Fruit fly (Drosophila melanogaster): ENCODE data around the gene alpha-Man-IIa.
A peak's percentile ranks its signal among the peaks of the same experiment; 100 is the strongest.

Gene alpha-Man-IIa

dm6 chr3R:9459385-9460285 is 47.3 kb downstream of the alpha-Man-IIa start:
- no peak for TF ChIP-seq cnc (optimal IDR thresholded peaks at IDR 0.05)
- TF ChIP-seq Crg-1 (GFP tag; optimal IDR thresholded peaks at IDR 0.05): peak; percentile 31
- TF ChIP-seq toe (GFP tag; optimal IDR thresholded peaks at IDR 0.05): peak; percentile 76
- TF ChIP-seq Hr96 (GFP tag; optimal IDR thresholded peaks at IDR 0.05): peak; percentile 71
- TF ChIP-seq bab1 (GFP tag; optimal IDR thresholded peaks at IDR 0.05): no peak
- no peak for TF ChIP-seq CG5204 (GFP tag; optimal IDR thresholded peaks at IDR 0.05)
- no peak for TF ChIP-seq ovo (GFP tag; optimal IDR thresholded peaks at IDR 0.05)
- peak; percentile 76 for TF ChIP-seq CG7101 (tag; optimal IDR thresholded peaks at IDR 0.05)
- TF ChIP-seq CG1620 (GFP tag; optimal IDR thresholded peaks at IDR 0.05): no peak
- TF ChIP-seq Mnt (GFP tag; optimal IDR thresholded peaks at IDR 0.05): peak; percentile 20
- peak; percentile 84 for TF ChIP-seq CG12768 (GFP tag; optimal IDR thresholded peaks at IDR 0.05)
- TF ChIP-seq cic (GFP tag; optimal IDR thresholded peaks at IDR 0.05): peak; percentile 60
- peak; percentile 36 for TF ChIP-seq kay (GFP tag; ENCODE audit: borderline replicate concordance)
- TF ChIP-seq tj (GFP tag; optimal IDR thresholded peaks at IDR 0.05): no peak
- TF ChIP-seq CG14711 (tag; optimal IDR thresholded peaks at IDR 0.05): peak; percentile 76
- peak; percentile 84 for TF ChIP-seq CG33017 (tag; optimal IDR thresholded peaks at IDR 0.05)
- peak; percentile 81 for TF ChIP-seq pad (GFP tag; optimal IDR thresholded peaks at IDR 0.05)
- peak; percentile 79 for TF ChIP-seq Clk (GFP tag; optimal IDR thresholded peaks at IDR 0.05)
- TF ChIP-seq CG11617 (GFP tag; optimal IDR thresholded peaks at IDR 0.05): peak; percentile 71
- peak; percentile 87 for TF ChIP-seq CG7045 (GFP tag; optimal IDR thresholded peaks at IDR 0.05)

- TF ChIP-seq cic (GFP tag; optimal IDR thresholded peaks at IDR 0.05) (no peak), tj (GFP tag; optimal IDR thresholded peaks at IDR 0.05) (no peak), Clk (GFP tag; optimal IDR thresholded peaks at IDR 0.05) (no peak), Hr96 (GFP tag; optimal IDR thresholded peaks at IDR 0.05) (no peak), bab1 (GFP tag; optimal IDR thresholded peaks at IDR 0.05) (no peak), CG1620 (GFP tag; optimal IDR thresholded peaks at IDR 0.05) (no peak), Mnt (GFP tag; optimal IDR thresholded peaks at IDR 0.05) (no peak), pad (GFP tag; optimal IDR thresholded peaks at IDR 0.05) (no peak), Crg-1 (GFP tag; optimal IDR thresholded peaks at IDR 0.05) (no peak), CG12768 (GFP tag; optimal IDR thresholded peaks at IDR 0.05) (no peak)
Observed at dm6 chr3R:9460488-9461150, 48.3 kb downstream of the alpha-Man-IIa start, which contains the start of gene GstZ2. Gene GstZ2, minus strand, starts transcription at chr3R:9460652.
